Fruit fly (Drosophila melanogaster) whole organism: ENCODE data around the gene Ziz.

Experiments used
- CG8478 ChIP-seq: fragments of >200 bp; optimal IDR thresholded peaks from 2 replicates; lab custom pipeline; 2018; ENCODE audit warnings: inconsistent platforms
- psq ChIP-seq: fragments of >200 bp; optimal IDR thresholded peaks from 2 replicates; lab custom pipeline; 2017

dm6 chr2L:7495987-7496503 lies at the start of gene Ziz:
- TF ChIP-seq psq (lab: Kevin White, UChicago) (no peak), CG8478 (no peak)
